Fruit fly (Drosophila melanogaster): ENCODE data around the gene CG1275.

- TF ChIP-seq CG8478 (optimal IDR thresholded peaks at IDR 0.05) (no peak), CTCF (optimal IDR thresholded peaks at IDR 0.05) (peak; percentile 40 to 61)
Measured at dm6 chr3L:2228367-2229171, 28.7 kb downstream of the CG1275 start.

Measured in S2 (cell line).